Fruit fly (Drosophila melanogaster) whole organism, embryonic: Measurements from ENCODE around the gene ppk26.

Source experiments
- Atf3 ChIP-seq: fragments of 200-800 bp; sonication (Bioruptor generic); optimal IDR thresholded peaks from 3 replicates; lab custom pipeline; 2016; ENCODE audit warnings: missing biosample characterization, missing genetic modification characterization
- B-H1 ChIP-seq: fragments of 200-800 bp; sonication (Bioruptor generic); IDR thresholded peaks from 3 replicates; pipeline ENCODE4 v1.3.6; 2022; ENCODE audit warnings: missing biosample characterization, missing genetic modification characterization
- Bdp1 ChIP-seq: fragments of 200-800 bp; sonication (Bioruptor generic); optimal IDR thresholded peaks from 3 replicates; lab custom pipeline; 2016; ENCODE audit warnings: missing biosample characterization, missing genetic modification characterization
- CG10147 ChIP-seq: fragments of 200-800 bp; sonication (Bioruptor generic); optimal IDR thresholded peaks from 2 replicates; lab custom pipeline; 2019; ENCODE audit warnings: missing biosample characterization, mild to moderate bottlenecking, missing genetic modification characterization, moderate library complexity
- CG12155 ChIP-seq: fragments of 200-800 bp; sonication (Bioruptor generic); optimal IDR thresholded peaks from 3 replicates; lab custom pipeline; 2016; ENCODE audit warnings: missing biosample characterization, missing genetic modification characterization
- CG13287 ChIP-seq: fragments of 200-800 bp; sonication (Bioruptor generic); IDR thresholded peaks from 2 replicates; pipeline ENCODE4 v1.3.6; 2022; ENCODE audit warnings: missing biosample characterization, missing genetic modification characterization; ENCODE audit not compliant: partially characterized antibody
- CG14710 ChIP-seq: fragments of 200-800 bp; sonication (Bioruptor generic); optimal IDR thresholded peaks from 3 replicates; lab custom pipeline; 2019; ENCODE audit warnings: missing biosample characterization, mild to moderate bottlenecking, missing genetic modification characterization, moderate library complexity
- CG17568 ChIP-seq: fragments of 200-800 bp; sonication (Bioruptor generic); optimal IDR thresholded peaks from 2 replicates; lab custom pipeline; 2018; ENCODE audit warnings: missing biosample characterization, mild to moderate bottlenecking, missing genetic modification characterization, moderate library complexity
- CG18619 ChIP-seq: fragments of 200-800 bp; sonication (Bioruptor generic); optimal IDR thresholded peaks from 3 replicates; lab custom pipeline; 2017; ENCODE audit warnings: missing biosample characterization, mild to moderate bottlenecking, missing genetic modification characterization
- CG2199 ChIP-seq: fragments of 200-800 bp; sonication (Bioruptor generic); IDR thresholded peaks from 3 replicates; pipeline ENCODE4 v1.3.6; 2022; ENCODE audit warnings: missing biosample characterization, missing genetic modification characterization
- CG32532 ChIP-seq: fragments of 200-800 bp; sonication (Bioruptor generic); IDR thresholded peaks from 2 replicates; pipeline ENCODE4 v1.3.6; 2022; ENCODE audit warnings: missing biosample characterization, missing genetic modification characterization
- CG32767 ChIP-seq: fragments of 200-800 bp; sonication (Bioruptor generic); IDR thresholded peaks from 2 replicates; pipeline ENCODE4 v1.3.6; 2022; ENCODE audit warnings: missing biosample characterization, missing genetic modification characterization
- CG3726 ChIP-seq: fragments of 200-800 bp; sonication (Bioruptor generic); IDR thresholded peaks from 3 replicates; pipeline ENCODE4, ENCODE4 v1.3.6; 2022; ENCODE audit warnings: missing biosample characterization, missing genetic modification characterization
- CG4820 ChIP-seq: fragments of 200-800 bp; sonication (Bioruptor generic); optimal IDR thresholded peaks from 3 replicates; lab custom pipeline; 2016; ENCODE audit warnings: missing biosample characterization, missing genetic modification characterization
- CG6854 ChIP-seq: fragments of 200-800 bp; sonication (Bioruptor generic); optimal IDR thresholded peaks from 3 replicates; lab custom pipeline; 2017; ENCODE audit warnings: missing biosample characterization, mild to moderate bottlenecking, missing genetic modification characterization
- CG7963 ChIP-seq: fragments of 200-800 bp; sonication (Bioruptor generic); IDR thresholded peaks from 3 replicates; pipeline ENCODE4 v1.3.6; 2022; ENCODE audit warnings: missing biosample characterization, missing genetic modification characterization; ENCODE audit not compliant: partially characterized antibody
- CG7987 ChIP-seq: fragments of 200-800 bp; sonication (Bioruptor generic); optimal IDR thresholded peaks from 2 replicates; lab custom pipeline; 2018; ENCODE audit warnings: missing biosample characterization, mild to moderate bottlenecking, missing genetic modification characterization, moderate library complexity
- CG8290 ChIP-seq, 3 experiments: fragments of 200-800 bp; sonication (Bioruptor generic); optimal IDR thresholded peaks; 2 replicates each; lab custom pipeline; 2016 to 2019; ENCODE audit warnings: missing biosample characterization in 3 of 3, missing genetic modification characterization in 3 of 3, mild to moderate bottlenecking in 2 of 3, moderate library complexity in 1 of 3
- CG8359 ChIP-seq: fragments of 200-800 bp; sonication (Bioruptor generic); optimal IDR thresholded peaks from 2 replicates; lab custom pipeline; 2017; ENCODE audit warnings: missing biosample characterization, mild to moderate bottlenecking, missing genetic modification characterization, borderline replicate concordance
- CG8388 ChIP-seq: fragments of 200-800 bp; sonication (Bioruptor generic); optimal IDR thresholded peaks from 2 replicates; lab custom pipeline; 2019; ENCODE audit warnings: missing biosample characterization, mild to moderate bottlenecking, missing genetic modification characterization, moderate library complexity
- CG9609 ChIP-seq: fragments of 200-800 bp; sonication (Bioruptor generic); optimal IDR thresholded peaks from 3 replicates; lab custom pipeline; 2016; ENCODE audit warnings: missing biosample characterization, missing genetic modification characterization
- Ets65A ChIP-seq: fragments of 200-800 bp; sonication (Bioruptor generic); peaks from one replicate; lab custom pipeline; 2016; ENCODE audit warnings: missing biosample characterization, missing genetic modification characterization
- GATAe ChIP-seq: fragments of 200-800 bp; sonication (Bioruptor generic); conservative IDR thresholded peaks from 2 replicates; pipeline ENCODE4 v1.3.6; 2022; ENCODE audit warnings: missing biosample characterization, missing genetic modification characterization
- HHEX ChIP-seq: fragments of 200-800 bp; sonication (Bioruptor generic); optimal IDR thresholded peaks from 3 replicates; lab custom pipeline; 2017; ENCODE audit warnings: missing biosample characterization, mild to moderate bottlenecking, missing genetic modification characterization, missing genetic modification reagents
- Hr78 ChIP-seq, 2 experiments: fragments of 200-800 bp in 1 of 2; fragments of >200 bp in 1 of 2; sonication (Bioruptor generic) in 1 of 2; optimal IDR thresholded peaks; 2 replicates each; lab custom pipeline; 2017 to 2019; ENCODE audit warnings: missing biosample characterization in 2 of 2, missing genetic modification characterization in 2 of 2, mild to moderate bottlenecking in 1 of 2, moderate library complexity in 1 of 2
- Mes4 ChIP-seq: fragments of 200-800 bp; sonication (Bioruptor generic); optimal IDR thresholded peaks from 2 replicates; lab custom pipeline; 2016; ENCODE audit warnings: missing biosample characterization, missing genetic modification characterization
- Ptx1 ChIP-seq: fragments of 200-800 bp; sonication (Bioruptor generic); IDR thresholded peaks from 2 replicates; pipeline ENCODE4 v1.3.6; 2022; ENCODE audit warnings: missing biosample characterization, missing genetic modification characterization
- Sin3A ChIP-seq: fragments of >200 bp; optimal IDR thresholded peaks from 2 replicates; lab custom pipeline; 2018
- Sox100B ChIP-seq: fragments of 200-800 bp; sonication (Bioruptor generic); optimal IDR thresholded peaks from 3 replicates; lab custom pipeline; 2018; ENCODE audit warnings: missing biosample characterization, mild to moderate bottlenecking, missing genetic modification characterization
- Usf ChIP-seq: fragments of 200-800 bp; sonication (Bioruptor generic); optimal IDR thresholded peaks from 2 replicates; lab custom pipeline; 2017; ENCODE audit warnings: missing genotype, missing biosample characterization, missing genetic modification characterization
- bigmax ChIP-seq: fragments of 200-800 bp; sonication (Bioruptor generic); optimal IDR thresholded peaks from 2 replicates; lab custom pipeline; 2018; ENCODE audit warnings: missing biosample characterization, mild to moderate bottlenecking, missing genetic modification characterization
- chinmo ChIP-seq: fragments of 200-800 bp; sonication (Bioruptor generic); IDR thresholded peaks from 4 replicates; pipeline ENCODE4 v1.3.6; 2022; ENCODE audit warnings: missing biosample characterization, missing genetic modification characterization; ENCODE audit not compliant: partially characterized antibody
- exex ChIP-seq: fragments of 200-800 bp; sonication (Bioruptor generic); optimal IDR thresholded peaks from 4 replicates; lab custom pipeline; 2018; ENCODE audit warnings: missing biosample characterization, mild to moderate bottlenecking, missing genetic modification characterization, moderate library complexity
- eyg ChIP-seq: fragments of 200-800 bp; sonication (Bioruptor generic); optimal IDR thresholded peaks from 3 replicates; lab custom pipeline; 2016; ENCODE audit warnings: missing biosample characterization, missing genetic modification characterization
- fd64A ChIP-seq: fragments of 200-800 bp; sonication (Bioruptor generic); optimal IDR thresholded peaks from 3 replicates; lab custom pipeline; 2018; ENCODE audit warnings: missing biosample characterization, mild to moderate bottlenecking, missing genetic modification characterization
- gcm ChIP-seq: fragments of 200-800 bp; sonication (Bioruptor generic); optimal IDR thresholded peaks from 2 replicates; lab custom pipeline; 2019; ENCODE audit warnings: missing biosample characterization, mild to moderate bottlenecking, missing genetic modification characterization, moderate library complexity
- grau ChIP-seq: fragments of 200-800 bp; optimal IDR thresholded peaks from 3 replicates; lab custom pipeline; 2019; ENCODE audit warnings: missing biosample characterization, mild to moderate bottlenecking, missing genetic modification characterization, moderate library complexity
- grn ChIP-seq: fragments of 200-800 bp; sonication (Bioruptor generic); optimal IDR thresholded peaks from 3 replicates; lab custom pipeline; 2017; ENCODE audit warnings: missing biosample characterization, missing genetic modification characterization
- gsb-n ChIP-seq: fragments of 200-800 bp; sonication (Bioruptor generic); optimal IDR thresholded peaks from 3 replicates; lab custom pipeline; 2018; ENCODE audit warnings: missing biosample characterization, mild to moderate bottlenecking, missing genetic modification characterization
- kah ChIP-seq: fragments of 200-800 bp; sonication (Bioruptor generic); optimal IDR thresholded peaks from 2 replicates; lab custom pipeline; 2018; ENCODE audit warnings: missing biosample characterization, mild to moderate bottlenecking, missing genetic modification characterization
- lab ChIP-seq: fragments of 200-800 bp; sonication (Bioruptor generic); optimal IDR thresholded peaks from 3 replicates; lab custom pipeline; 2017; ENCODE audit warnings: missing biosample characterization, missing genetic modification characterization, mild to moderate bottlenecking, moderate library complexity, missing genetic modification reagents
- mirr ChIP-seq: fragments of 200-800 bp; sonication (Bioruptor generic); optimal IDR thresholded peaks from 3 replicates; lab custom pipeline; 2018; ENCODE audit warnings: missing biosample characterization, mild to moderate bottlenecking, missing genetic modification characterization
- nerfin-1 ChIP-seq: fragments of 200-800 bp; sonication (Bioruptor generic); optimal IDR thresholded peaks from 3 replicates; lab custom pipeline; 2019; ENCODE audit warnings: missing biosample characterization, mild to moderate bottlenecking, missing genetic modification characterization, moderate library complexity
- peb ChIP-seq: fragments of 200-800 bp; sonication (Bioruptor generic); IDR thresholded peaks from 2 replicates; pipeline ENCODE4 v1.3.6; 2022; ENCODE audit warnings: missing biosample characterization, missing genetic modification characterization
- sens ChIP-seq: fragments of 200-800 bp; sonication (Bioruptor generic); peaks from one replicate; lab custom pipeline; 2016; ENCODE audit warnings: missing biosample characterization, missing genetic modification characterization
- sna ChIP-seq: fragments of 200-800 bp; sonication (Bioruptor generic); IDR thresholded peaks from 2 replicates; pipeline ENCODE4 v1.3.6; 2022; ENCODE audit warnings: missing biosample characterization, missing genetic modification characterization; ENCODE audit not compliant: partially characterized antibody
- sob ChIP-seq: fragments of 200-800 bp; sonication (Bioruptor generic); IDR thresholded peaks from 2 replicates; pipeline ENCODE4 v1.3.6; 2022; ENCODE audit warnings: missing biosample characterization, missing genetic modification characterization
- stwl ChIP-seq: fragments of 200-800 bp; sonication (Bioruptor generic); optimal IDR thresholded peaks from 3 replicates; lab custom pipeline; 2018; ENCODE audit warnings: missing biosample characterization, mild to moderate bottlenecking, missing genetic modification characterization, moderate library complexity
- zen ChIP-seq: fragments of 200-800 bp; sonication (Bioruptor generic); optimal IDR thresholded peaks from 3 replicates; lab custom pipeline; 2018; ENCODE audit warnings: missing biosample characterization, mild to moderate bottlenecking, missing genetic modification characterization, moderate library complexity
- zfh1 ChIP-seq: fragments of 200-800 bp; sonication (Bioruptor generic); IDR thresholded peaks from 3 replicates; pipeline ENCODE4 v1.3.6; 2022; ENCODE audit warnings: missing biosample characterization, missing genetic modification characterization

The ppk26 gene

dm6 chr3L:7432265-7432664 is 23.7 kb upstream of the ppk26 start:
- no peak for TF ChIP-seq CG8290 (GFP tag; optimal IDR thresholded peaks at IDR 0.05; lab: Kevin White, UChicago)
- TF ChIP-seq CG8290 (tag; optimal IDR thresholded peaks at IDR 0.05; lab: Kevin White, UChicago) = peak in 1 of 2 experiments; percentile 30
- no peak for TF ChIP-seq CG9609
- no peak for TF ChIP-seq CG12155 (GFP tag; lab: Kevin White, UChicago)
- TF ChIP-seq fd64A (GFP tag; lab: Kevin White, UChicago) = no peak
- peak; percentile 64 for TF ChIP-seq lab (GFP tag; lab: Kevin White, UChicago)
- TF ChIP-seq grn (GFP tag; lab: Kevin White, UChicago) = peak; percentile 47
- TF ChIP-seq gcm = peak; percentile 19
- TF ChIP-seq CG13287 = 0 out of 2 replicates have a peak, but pooled peaks have one; percentile 7
- no peak for TF ChIP-seq gsb-n (tag; lab: Kevin White, UChicago)
- peak; percentile 74 for TF ChIP-seq exex (tag; lab: Kevin White, UChicago)
- TF ChIP-seq zfh1 = no peak
- TF ChIP-seq CG2199 = peak; percentile 60; the same call in 2 of the 3 replicates
- TF ChIP-seq mirr = peak; percentile 11
- TF ChIP-seq GATAe (GFP tag; lab: Robert Waterston, UW) = peak; percentile 65
- peak; percentile 15 for TF ChIP-seq stwl (tag; lab: Kevin White, UChicago)
- no peak for TF ChIP-seq CG7987
- 0 out of 4 replicates have a peak, but pooled peaks have one; percentile 57 for TF ChIP-seq chinmo (GFP tag; lab: Robert Waterston, UW)

dm6 chr3L:7432811-7433324 is 23.1 kb upstream of the ppk26 start:
- no peak for TF ChIP-seq peb
- peak; percentile 53 for TF ChIP-seq Ets65A (GFP tag; lab: Kevin White, UChicago)
- TF ChIP-seq CG8388 = no peak
- TF ChIP-seq Sin3A = no peak
- TF ChIP-seq CG8359 (GFP tag; lab: Kevin White, UChicago) = no peak
- TF ChIP-seq nerfin-1 (tag; lab: Kevin White, UChicago) = no peak
- no peak for TF ChIP-seq B-H1 (GFP tag; lab: Robert Waterston, UW)
- no peak for TF ChIP-seq bigmax (GFP tag; lab: Kevin White, UChicago)
- TF ChIP-seq kah (GFP tag; lab: Kevin White, UChicago) = no peak
- TF ChIP-seq Mes4 = no peak
- peak; percentile 56 for TF ChIP-seq sens
- TF ChIP-seq GATAe (GFP tag; lab: Robert Waterston, UW) = no peak
- TF ChIP-seq sob (GFP tag; lab: Robert Waterston, UW) = no peak
- no peak for TF ChIP-seq CG6854 (GFP tag; lab: Kevin White, UChicago)
- no peak for TF ChIP-seq CG4820 (GFP tag; lab: Kevin White, UChicago)
- TF ChIP-seq CG18619 = no peak
- TF ChIP-seq Atf3 = no peak
- TF ChIP-seq grau (tag; lab: Kevin White, UChicago) = no peak
- TF ChIP-seq CG32767 = no peak
- TF ChIP-seq Bdp1 (GFP tag; lab: Kevin White, UChicago) = no peak
- TF ChIP-seq HHEX (GFP tag; lab: Kevin White, UChicago) = no peak
- TF ChIP-seq Ptx1 = no peak
- TF ChIP-seq CG14710 = no peak
- TF ChIP-seq Sox100B (GFP tag; lab: Kevin White, UChicago) = peak; percentile 13
- no peak for TF ChIP-seq CG10147
- TF ChIP-seq Usf (GFP tag; lab: Kevin White, UChicago) = no peak
- TF ChIP-seq CG17568 = no peak
- TF ChIP-seq CG7963 (GFP tag; lab: Robert Waterston, UW) = no peak
- TF ChIP-seq sna = no peak
- TF ChIP-seq CG2199 = peak; percentile 62; the same call in 2 of the 3 replicates
- no peak for TF ChIP-seq CG3726
- no peak for TF ChIP-seq CG32532 (GFP tag; lab: Robert Waterston, UW)
- no peak for TF ChIP-seq Hr78 (GFP tag; optimal IDR thresholded peaks at IDR 0.05; lab: Kevin White, UChicago)
- no peak for TF ChIP-seq zen (tag; lab: Kevin White, UChicago)
- TF ChIP-seq eyg (GFP tag; lab: Kevin White, UChicago) = no peak
